Fruit fly (Drosophila melanogaster) Kc167 (cell line): ENCODE results near the gene CG43844.

ENCODE experiments used
- Sin3A ChIP-seq: fragments of >200 bp; optimal IDR thresholded peaks from 2 replicates; lab custom pipeline; 2018; ENCODE audit warnings: missing external identifiers
- insv ChIP-seq: fragments of >200 bp; optimal IDR thresholded peaks from 3 replicates; lab custom pipeline; 2018; ENCODE audit warnings: missing external identifiers

DNA sequence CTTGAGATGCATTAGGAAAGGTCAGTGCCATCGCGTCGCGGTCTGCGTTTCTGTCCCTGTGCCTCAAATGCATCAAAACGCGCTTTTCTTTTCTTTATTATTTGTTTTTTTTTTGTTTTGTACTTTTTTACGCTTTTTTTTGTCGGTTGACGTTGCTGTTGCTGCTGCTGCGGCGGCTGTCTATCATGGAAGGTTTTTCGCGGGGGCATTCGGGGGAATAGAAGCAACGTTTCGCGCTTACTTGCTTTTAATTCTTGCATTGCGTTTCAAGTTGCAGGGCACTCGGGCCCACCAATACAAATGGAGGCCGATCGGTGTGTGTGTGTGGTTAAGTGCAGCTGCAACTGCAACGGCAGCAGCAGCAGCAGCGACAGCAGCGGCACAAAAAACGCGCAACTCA is 44.6 kb downstream of the CG43844 start:
- TF ChIP-seq Sin3A (lab: Kevin White, UChicago) = no peak
- no peak for TF ChIP-seq insv
